Worm (Caenorhabditis elegans): ENCODE data around the gene rol-3.

ce11 chrV:8285455-8285854 is 47.2 kb upstream of the rol-3 start:
- no peak for TF ChIP-seq him-1 (tag; optimal IDR thresholded peaks at IDR 0.05)
- TF ChIP-seq W03F9.2 (tag; optimal IDR thresholded peaks at IDR 0.05) = no peak
- TF ChIP-seq dao-5 (tag; optimal IDR thresholded peaks at IDR 0.05) = no peak

Measured in whole organism, L4/young adult.